Comparison of ENCODE assay signal across 3 fruit fly cellular contexts in the genomic region with DNA sequence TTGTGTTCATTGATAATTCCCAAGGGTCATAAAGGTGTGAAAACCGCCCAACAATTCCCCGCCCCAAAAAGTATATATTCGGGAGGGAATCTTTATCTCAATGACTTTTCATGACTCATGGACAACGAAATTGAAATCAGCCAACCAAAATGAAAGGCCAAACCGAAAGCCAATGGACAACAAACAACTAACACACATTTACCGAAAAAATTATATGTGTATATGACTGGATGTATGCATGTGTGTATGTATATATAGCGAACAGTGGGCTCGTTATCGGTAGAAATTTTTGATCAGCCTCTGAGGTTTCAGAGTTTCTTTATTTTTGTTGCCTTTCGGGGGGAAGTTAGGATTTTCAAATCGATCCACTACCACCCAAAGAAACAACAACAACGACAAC.
TF ChIP-seq lines count a peak whose summit lies in the region.

No protein-coding gene starts in this region.

- TF ChIP-seq CTCF in whole organism, embryonic (GFP tag; optimal IDR thresholded peaks at IDR 0.05; lab: Kevin White, UChicago), result no peak

TF ChIP-seq in whole organism, embryonic, 481 proteins besides CTCF, POLR2A, EP300 and RAD21:
- no peak for TF ChIP-seq tll (GFP tag; optimal IDR thresholded peaks at IDR 0.05; lab: Kevin White, UChicago)
- peak; percentile 37 for TF ChIP-seq exex (tag; optimal IDR thresholded peaks at IDR 0.05; lab: Kevin White, UChicago)
- peak; percentile 54 for TF ChIP-seq cg (GFP tag; optimal IDR thresholded peaks at IDR 0.05; lab: Kevin White, UChicago)
- TF ChIP-seq Nf-YB (GFP tag; optimal IDR thresholded peaks at IDR 0.05; lab: Kevin White, UChicago), result peak; percentile 91
- peak; percentile 88 for TF ChIP-seq Nf-YC (tag; optimal IDR thresholded peaks at IDR 0.05; lab: Kevin White, UChicago)
- TF ChIP-seq Hr78 (GFP tag; optimal IDR thresholded peaks at IDR 0.05; lab: Kevin White, UChicago), result peak in 1 of 2 experiments; percentile 29
- TF ChIP-seq sug (tag; optimal IDR thresholded peaks at IDR 0.05; lab: Kevin White, UChicago), result peak; percentile 14
- TF ChIP-seq D (optimal IDR thresholded peaks at IDR 0.05; lab: Kevin White, UChicago), result no peak
- no peak for TF ChIP-seq D (GFP tag; optimal IDR thresholded peaks at IDR 0.05; lab: Kevin White, UChicago)

TF ChIP-seq in whole organism, prepupa, 60 proteins besides CTCF, POLR2A, EP300 and RAD21:
- no peak for TF ChIP-seq Gug (GFP tag; IDR thresholded peaks at IDR 0.05; lab: Robert Waterston, UW)
- TF ChIP-seq svp (GFP tag; lab: Kevin White, UChicago), result peak; percentile 38
- no peak for TF ChIP-seq Ets96B (tag; optimal IDR thresholded peaks at IDR 0.05; lab: Kevin White, UChicago)
- TF ChIP-seq vri (GFP tag; optimal IDR thresholded peaks at IDR 0.05; lab: Kevin White, UChicago), result peak; percentile 6

TF ChIP-seq in whole organism, wandering third instar larva, 38 proteins besides CTCF, POLR2A, EP300 and RAD21:
- TF ChIP-seq HLH106 (tag; optimal IDR thresholded peaks at IDR 0.05; lab: Kevin White, UChicago), result no peak
- TF ChIP-seq Rel (GFP tag; optimal IDR thresholded peaks at IDR 0.05; lab: Kevin White, UChicago), result no peak
- TF ChIP-seq Rel (tag; optimal IDR thresholded peaks at IDR 0.05; lab: Kevin White, UChicago), result peak; percentile 84
